Worm (Caenorhabditis elegans): Measurements from ENCODE around the gene hsp-43.

Gene hsp-43

ce11 chrX:6187848-6188247, 47.5 kb downstream of the hsp-43 start, which contains the start of gene T13C5.10:
T13C5.10 (plus strand) TSS chrX:6188148.
- TF ChIP-seq snu-23 (GFP tag; optimal IDR thresholded peaks at IDR 0.05): no peak

- no peak for TF ChIP-seq tlp-1 (tag; optimal IDR thresholded peaks at IDR 0.05)
- TF ChIP-seq nhr-90 (tag; optimal IDR thresholded peaks at IDR 0.05; ENCODE audit: poor library complexity): no peak
- TF ChIP-seq unc-130 (tag; optimal IDR thresholded peaks at IDR 0.05): no peak
- TF ChIP-seq snpc-4 (tag; optimal IDR thresholded peaks at IDR 0.05): no peak
- no peak for TF ChIP-seq lir-3 (tag; optimal IDR thresholded peaks at IDR 0.05; ENCODE audit: poor library complexity)
- no peak for TF ChIP-seq nhr-20 (tag; optimal IDR thresholded peaks at IDR 0.05)
- TF ChIP-seq alr-1 (tag; optimal IDR thresholded peaks at IDR 0.05; ENCODE audit: borderline replicate concordance): no peak
- no peak for TF ChIP-seq hpl-2 (GFP tag; optimal IDR thresholded peaks at IDR 0.05)
- TF ChIP-seq lsy-2 (tag; optimal IDR thresholded peaks at IDR 0.05): no peak
Observed at ce11 chrX:6184709-6185108, 50.6 kb downstream of the hsp-43 start, which contains the start of gene T13C5.2. T13C5.2 (plus strand) TSS chrX:6185009.

Data from whole organism, L1 larva.